Worm (Caenorhabditis elegans): ENCODE measurements around the gene T10D4.1.

T10D4.1 gene

ce11 chrII:3108101-3108500, 41.8 kb upstream of the T10D4.1 start:
- TF ChIP-seq ceh-22 (tag; optimal IDR thresholded peaks at IDR 0.05) (no peak), ceh-19 (GFP tag; optimal IDR thresholded peaks at IDR 0.05) (no peak), hlh-6 (tag; optimal IDR thresholded peaks at IDR 0.05) (peak; percentile 34)

DNA sequence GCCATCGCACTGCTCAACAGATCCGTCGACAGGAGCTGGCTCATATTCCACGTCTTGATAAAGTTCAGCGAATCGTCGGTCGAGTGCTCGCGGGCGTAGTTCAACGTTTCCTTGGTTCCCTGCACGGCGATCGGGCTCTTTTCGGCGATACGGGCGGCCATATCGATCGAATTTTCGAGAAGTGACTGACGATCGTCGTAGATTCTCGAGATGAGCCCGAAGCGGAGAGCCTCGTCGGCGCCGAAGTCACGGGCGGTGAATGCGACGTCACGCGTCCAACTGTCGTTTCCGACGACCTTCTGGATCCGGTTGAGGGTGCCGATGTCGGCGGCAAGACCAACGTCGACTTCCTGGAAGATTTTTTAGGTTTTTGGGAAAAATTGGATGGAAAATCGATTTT, 40.4 kb upstream of the T10D4.1 start:
- TF ChIP-seq hlh-6 (tag; optimal IDR thresholded peaks at IDR 0.05) (no peak), ama-1 (optimal IDR thresholded peaks at IDR 0.05) (no peak), fkh-10 (GFP tag; optimal IDR thresholded peaks at IDR 0.05) (no peak), sox-4 (tag; optimal IDR thresholded peaks at IDR 0.05) (no peak)

DNA sequence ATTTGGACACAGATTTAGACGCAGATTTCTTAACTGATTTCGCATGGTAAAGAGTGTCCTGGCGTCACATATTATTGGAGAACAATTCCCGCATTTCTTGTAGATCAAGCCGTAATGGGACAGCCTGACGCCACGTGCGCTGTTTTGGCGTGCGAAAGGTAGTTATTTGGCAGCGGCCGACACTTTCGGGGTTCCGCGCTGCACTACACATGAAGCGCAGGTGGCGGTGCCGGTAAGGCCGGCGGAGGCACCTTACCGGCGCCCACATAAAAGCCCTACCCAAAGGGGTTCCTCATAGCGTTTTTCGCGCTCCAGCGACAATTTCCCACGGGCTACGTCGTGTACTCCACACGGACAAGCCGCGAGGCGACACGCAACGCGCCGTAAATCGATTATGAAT, 39.8 kb upstream of the T10D4.1 start:
- TF ChIP-seq ama-1 (optimal IDR thresholded peaks at IDR 0.05) (no peak), sdc-2 (tag; optimal IDR thresholded peaks at IDR 0.05) (no peak), mec-3 (tag; optimal IDR thresholded peaks at IDR 0.05; ENCODE audit: borderline replicate concordance) (no peak), ref-2 (tag; optimal IDR thresholded peaks at IDR 0.05) (no peak), ceh-34 (tag; optimal IDR thresholded peaks at IDR 0.05) (no peak)

DNA sequence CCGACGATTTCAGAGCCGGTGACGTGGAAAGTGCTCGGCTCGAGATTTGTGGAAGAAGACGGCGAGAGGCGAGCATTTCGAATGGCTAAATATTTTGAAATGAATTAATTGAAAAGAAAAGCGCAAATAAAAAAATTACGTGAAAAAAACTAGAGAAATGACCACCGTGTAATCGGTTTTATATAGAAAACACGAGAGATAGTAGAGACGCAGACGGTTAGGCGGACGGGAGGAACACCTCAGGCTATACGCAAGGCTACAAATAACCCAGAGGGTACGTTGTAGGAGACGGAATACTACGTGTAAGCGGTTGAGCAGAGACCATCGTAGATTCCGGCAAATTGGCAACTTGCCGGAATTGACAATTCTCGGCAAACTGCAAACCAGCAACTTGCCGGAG, 38.8 kb upstream of the T10D4.1 start, which contains the start of gene Y25C1A.13:
TSS of gene Y25C1A.13 (minus strand) at position 101 of the 400 bp plus-strand sequence.
- TF ChIP-seq unc-3 (GFP tag; conservative IDR thresholded peaks at IDR 0.05): no peak
- TF ChIP-seq unc-3 (tag; optimal IDR thresholded peaks at IDR 0.05): no peak
- TF ChIP-seq tbx-2 (tag; optimal IDR thresholded peaks at IDR 0.05): no peak
- no peak for TF ChIP-seq elt-2 (tag; optimal IDR thresholded peaks at IDR 0.05)
- TF ChIP-seq che-1 (tag; optimal IDR thresholded peaks at IDR 0.05): no peak
- TF ChIP-seq lim-6 (tag; optimal IDR thresholded peaks at IDR 0.05): no peak
- no peak for TF ChIP-seq ceh-34 (tag; optimal IDR thresholded peaks at IDR 0.05)
- TF ChIP-seq nfya-1 (tag; optimal IDR thresholded peaks at IDR 0.05): no peak
- TF ChIP-seq fkh-10 (GFP tag; optimal IDR thresholded peaks at IDR 0.05): no peak
- no peak for TF ChIP-seq hlh-6 (tag; optimal IDR thresholded peaks at IDR 0.05)
- no peak for TF ChIP-seq elt-4 (tag; optimal IDR thresholded peaks at IDR 0.05)
- no peak for TF ChIP-seq fkh-6 (tag; optimal IDR thresholded peaks at IDR 0.05)
- no peak for TF ChIP-seq hlh-8 (tag; optimal IDR thresholded peaks at IDR 0.05)
- TF ChIP-seq pag-3 (tag; optimal IDR thresholded peaks at IDR 0.05; ENCODE audit: borderline replicate concordance): no peak
- TF ChIP-seq nhr-232 (tag; optimal IDR thresholded peaks at IDR 0.05): no peak
- TF ChIP-seq hlh-13 (GFP tag; optimal IDR thresholded peaks at IDR 0.05): no peak
- no peak for TF ChIP-seq gmeb-2 (tag; optimal IDR thresholded peaks at IDR 0.05)
- no peak for TF ChIP-seq K02D7.2 (tag; optimal IDR thresholded peaks at IDR 0.05)
- TF ChIP-seq T23F11.4 (GFP tag; optimal IDR thresholded peaks at IDR 0.05): no peak
- TF ChIP-seq ceh-24 (tag; optimal IDR thresholded peaks at IDR 0.05): no peak

DNA sequence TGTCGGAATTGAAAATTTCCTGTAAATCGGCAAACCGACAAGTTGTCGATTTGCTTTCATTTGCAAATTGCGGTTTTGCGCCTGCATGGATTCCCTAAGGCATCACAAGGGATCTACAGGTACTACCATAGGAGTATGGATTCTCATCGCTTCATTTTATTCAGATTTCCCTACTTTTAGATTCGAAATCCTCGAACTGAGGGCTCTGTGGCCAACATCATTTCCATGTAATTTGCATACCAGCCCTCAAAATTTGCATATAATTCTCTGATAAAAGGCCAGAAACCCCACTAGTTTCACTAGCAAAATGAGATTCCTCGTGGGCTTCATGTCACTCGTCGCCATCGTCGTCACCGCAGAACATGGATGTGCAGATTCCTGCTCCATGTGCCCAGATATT, 37.6 kb upstream of the T10D4.1 start, which contains the start of gene Y25C1A.2:
TSS of gene Y25C1A.2 (plus strand) at position 301 of the 400 bp plus-strand sequence.
- TF ChIP-seq hlh-8 (tag; optimal IDR thresholded peaks at IDR 0.05): no peak
- no peak for TF ChIP-seq eyg-1 (tag; optimal IDR thresholded peaks at IDR 0.05)
- TF ChIP-seq ceh-6 (GFP tag; optimal IDR thresholded peaks at IDR 0.05): no peak
- no peak for TF ChIP-seq rnt-1 (tag; optimal IDR thresholded peaks at IDR 0.05)
- no peak for TF ChIP-seq unc-42 (tag; optimal IDR thresholded peaks at IDR 0.05)
- TF ChIP-seq ceh-22 (tag; optimal IDR thresholded peaks at IDR 0.05): no peak
- no peak for TF ChIP-seq fax-1 (tag; optimal IDR thresholded peaks at IDR 0.05)
- no peak for TF ChIP-seq hlh-13 (GFP tag; optimal IDR thresholded peaks at IDR 0.05)
- no peak for TF ChIP-seq C38D4.7 (GFP tag; optimal IDR thresholded peaks at IDR 0.05)

DNA sequence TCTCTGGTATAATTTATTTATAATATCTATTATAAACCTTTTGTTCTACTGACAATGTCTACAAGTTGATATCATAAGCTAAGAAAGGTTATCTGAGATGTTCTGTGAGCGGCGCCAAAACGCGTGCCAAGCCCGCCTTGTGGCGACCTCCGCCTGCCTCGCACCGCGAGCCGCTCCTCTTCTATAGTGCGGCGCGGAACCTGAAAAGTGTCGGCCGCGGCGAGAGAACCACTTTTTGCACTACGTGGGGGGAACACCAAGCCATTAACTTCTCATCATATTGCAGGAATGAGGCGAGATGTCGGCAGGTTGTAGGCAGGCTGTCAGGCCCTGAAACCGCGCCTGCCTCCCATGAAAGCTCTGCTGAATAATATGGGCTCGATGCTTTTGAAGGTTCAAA, 36.7 kb upstream of the T10D4.1 start:
- no peak for TF ChIP-seq che-1 (tag; optimal IDR thresholded peaks at IDR 0.05)
- TF ChIP-seq ceh-18 (tag; optimal IDR thresholded peaks at IDR 0.05): no peak
- TF ChIP-seq C08G9.2 (tag; optimal IDR thresholded peaks at IDR 0.05): no peak
- TF ChIP-seq ceh-14 (tag; optimal IDR thresholded peaks at IDR 0.05): no peak
- no peak for TF ChIP-seq sox-4 (tag; optimal IDR thresholded peaks at IDR 0.05)
- no peak for TF ChIP-seq ets-4 (tag; optimal IDR thresholded peaks at IDR 0.05)
- TF ChIP-seq elt-2 (tag; optimal IDR thresholded peaks at IDR 0.05): no peak
- TF ChIP-seq fax-1 (tag; optimal IDR thresholded peaks at IDR 0.05): no peak
- TF ChIP-seq ceh-30 (tag; optimal IDR thresholded peaks at IDR 0.05): no peak
- TF ChIP-seq ceh-48 (tag; optimal IDR thresholded peaks at IDR 0.05): no peak
